Worm (Caenorhabditis elegans) whole organism, mixed stage, embryonic: ENCODE measurements around the gene twk-36.

Experiments
- ceh-43 ChIP-seq: fragments of 200-800 bp; sonication (Bioruptor generic); optimal IDR thresholded peaks from 2 replicates; lab custom pipeline; 2018; ENCODE audit warnings: mild to moderate bottlenecking, missing genetic modification characterization, moderate library complexity, missing compliant biosample characterization
- ces-1 ChIP-seq: fragments of 150-350 bp; optimal IDR thresholded peaks from 2 replicates; lab custom pipeline; 2014; ENCODE audit warnings: missing biosample characterization, missing genetic modification reagents, missing genetic modification characterization
- elt-3 ChIP-seq: fragments of 150-350 bp; optimal IDR thresholded peaks from 2 replicates; lab custom pipeline; 2014; ENCODE audit warnings: missing biosample characterization, missing genetic modification characterization
- ham-2 ChIP-seq: fragments of 200-800 bp; sonication (Bioruptor generic); optimal IDR thresholded peaks from 2 replicates; lab custom pipeline; 2018; ENCODE audit warnings: mild to moderate bottlenecking, missing genetic modification characterization, missing compliant biosample characterization
- lsy-2 ChIP-seq: fragments of 150-350 bp; optimal IDR thresholded peaks from 2 replicates; lab custom pipeline; 2014; ENCODE audit warnings: missing biosample characterization, missing genetic modification characterization
- nhr-12 ChIP-seq: fragments of 150-350 bp; optimal IDR thresholded peaks from 2 replicates; lab custom pipeline; 2014; ENCODE audit warnings: missing biosample characterization, missing genetic modification characterization
- nhr-237 ChIP-seq: fragments of 150-350 bp; optimal IDR thresholded peaks from 2 replicates; lab custom pipeline; 2014; ENCODE audit warnings: missing biosample characterization, missing genetic modification characterization
- pha-4 ChIP-seq: fragments of 150-350 bp; optimal IDR thresholded peaks from 2 replicates; lab custom pipeline; 2018; ENCODE audit warnings: missing biosample characterization, missing genetic modification reagents, missing genetic modification characterization
- snpc-4 ChIP-seq: fragments of 150-350 bp; optimal IDR thresholded peaks from 2 replicates; lab custom pipeline; 2014; ENCODE audit warnings: missing biosample characterization, missing genetic modification characterization
- unc-39 ChIP-seq: fragments of 150-350 bp; optimal IDR thresholded peaks from 2 replicates; lab custom pipeline; 2014; ENCODE audit warnings: missing biosample characterization, missing genetic modification characterization
- unc-62 ChIP-seq: fragments of 150-350 bp; optimal IDR thresholded peaks from 2 replicates; lab custom pipeline; 2014; ENCODE audit warnings: missing biosample characterization, missing genetic modification reagents, missing genetic modification characterization

ce11 chrV:17706217-17706806 lies 40.5 kb downstream of the twk-36 start:
- no peak for TF ChIP-seq unc-62
- no peak for TF ChIP-seq snpc-4 (tag; lab: Kevin White, UChicago)
- TF ChIP-seq nhr-12 (tag; lab: Kevin White, UChicago), result no peak
- TF ChIP-seq pha-4 (tag; lab: Kevin White, UChicago), result no peak
- no peak for TF ChIP-seq ces-1 (GFP tag; lab: Kevin White, UChicago)
- TF ChIP-seq nhr-237 (tag; lab: Kevin White, UChicago), result no peak
- no peak for TF ChIP-seq ceh-43 (GFP tag; lab: Kevin White, UChicago)
- no peak for TF ChIP-seq elt-3 (tag; lab: Kevin White, UChicago)
- TF ChIP-seq lsy-2, result no peak
- TF ChIP-seq ham-2 (GFP tag; lab: Kevin White, UChicago), result no peak
- no peak for TF ChIP-seq unc-39 (tag; lab: Kevin White, UChicago)
